Fruit fly (Drosophila melanogaster) whole organism, embryonic: ENCODE data around the gene BNIP3.

Experiments used
- Ada2b ChIP-seq: fragments of 200-800 bp; sonication (Bioruptor generic); IDR thresholded peaks from 2 replicates; pipeline ENCODE4 v1.3.6; 2022; ENCODE audit warnings: missing biosample characterization, missing genetic modification characterization
- CG10321 ChIP-seq: fragments of 200-800 bp; sonication (Bioruptor generic); IDR thresholded peaks from 2 replicates; pipeline ENCODE4 v1.3.6; 2022; ENCODE audit warnings: missing biosample characterization, missing genetic modification characterization
- CG10543 ChIP-seq: fragments of 200-800 bp; sonication (Bioruptor generic); optimal IDR thresholded peaks from 3 replicates; lab custom pipeline; 2017; ENCODE audit warnings: missing biosample characterization, mild to moderate bottlenecking, missing genetic modification characterization, moderate library complexity
- CG11085 ChIP-seq: fragments of 200-800 bp; sonication (Bioruptor generic); IDR thresholded peaks from 2 replicates; pipeline ENCODE4 v1.3.6; 2022; ENCODE audit warnings: missing biosample characterization, missing genetic modification characterization
- CG12104 ChIP-seq: fragments of 200-800 bp; sonication (Bioruptor generic); optimal IDR thresholded peaks from 3 replicates; lab custom pipeline; 2016; ENCODE audit warnings: missing biosample characterization, missing genetic modification characterization
- CG12659 ChIP-seq: fragments of 200-800 bp; sonication (Bioruptor generic); optimal IDR thresholded peaks from 3 replicates; lab custom pipeline; 2017; ENCODE audit warnings: mild to moderate bottlenecking, missing biosample characterization, missing genetic modification reagents, missing genetic modification characterization
- CG13624 ChIP-seq: fragments of 200-800 bp; sonication (Bioruptor generic); optimal IDR thresholded peaks from 2 replicates; lab custom pipeline; 2016; ENCODE audit warnings: missing biosample characterization, missing genetic modification characterization
- CG15269 ChIP-seq: fragments of 200-800 bp; sonication (Bioruptor generic); optimal IDR thresholded peaks from 2 replicates; lab custom pipeline; 2018; ENCODE audit warnings: missing biosample characterization, mild to moderate bottlenecking, missing genetic modification characterization, moderate library complexity
- CG1603 ChIP-seq: fragments of 200-800 bp; sonication (Bioruptor generic); optimal IDR thresholded peaks from 2 replicates; lab custom pipeline; 2019; ENCODE audit warnings: missing biosample characterization, mild to moderate bottlenecking, missing genetic modification characterization, moderate library complexity
- CG16779 ChIP-seq: fragments of 200-800 bp; sonication (Bioruptor generic); IDR thresholded peaks from 2 replicates; pipeline ENCODE4 v1.3.6; 2022; ENCODE audit warnings: missing biosample characterization, missing genetic modification characterization
- CG1832 ChIP-seq: fragments of 200-800 bp; sonication (Bioruptor generic); optimal IDR thresholded peaks from 2 replicates; lab custom pipeline; 2017; ENCODE audit warnings: missing biosample characterization, mild to moderate bottlenecking, missing genetic modification characterization, inconsistent platforms
- CG2199 ChIP-seq: fragments of 200-800 bp; sonication (Bioruptor generic); IDR thresholded peaks from 3 replicates; pipeline ENCODE4 v1.3.6; 2022; ENCODE audit warnings: missing biosample characterization, missing genetic modification characterization
- CG2875 ChIP-seq: fragments of 200-800 bp; sonication (Bioruptor generic); optimal IDR thresholded peaks from 2 replicates; lab custom pipeline; 2017; ENCODE audit warnings: missing biosample characterization, mild to moderate bottlenecking, missing genetic modification characterization, missing genetic modification reagents
- CG2889 ChIP-seq: fragments of 200-800 bp; sonication (Bioruptor generic); IDR thresholded peaks from 3 replicates; pipeline ENCODE4 v1.3.6; 2022; ENCODE audit warnings: missing biosample characterization, missing genetic modification characterization
- CG6175 ChIP-seq: fragments of 200-800 bp; sonication (Bioruptor generic); IDR thresholded peaks from 3 replicates; pipeline ENCODE4 v1.3.6; 2022; ENCODE audit warnings: missing biosample characterization, missing genetic modification characterization
- CG6272 ChIP-seq: fragments of 200-800 bp; sonication (Bioruptor generic); IDR thresholded peaks from 2 replicates; pipeline ENCODE4 v1.3.6; 2022; ENCODE audit warnings: missing biosample characterization, missing genetic modification characterization
- CG8089 ChIP-seq: fragments of 200-800 bp; sonication (Bioruptor generic); optimal IDR thresholded peaks from 3 replicates; lab custom pipeline; 2016; ENCODE audit warnings: missing biosample characterization, missing genetic modification characterization
- CG8944 ChIP-seq: fragments of 200-800 bp; sonication (Bioruptor generic); optimal IDR thresholded peaks from 3 replicates; lab custom pipeline; 2016; ENCODE audit warnings: missing biosample characterization, missing genetic modification characterization
- CG9797 ChIP-seq: fragments of 200-800 bp; sonication (Bioruptor generic); optimal IDR thresholded peaks from 3 replicates; lab custom pipeline; 2018; ENCODE audit warnings: missing biosample characterization, mild to moderate bottlenecking, missing genetic modification characterization
- D19B ChIP-seq: fragments of 200-800 bp; sonication (Bioruptor generic); optimal IDR thresholded peaks from 2 replicates; lab custom pipeline; 2017; ENCODE audit warnings: missing biosample characterization, mild to moderate bottlenecking, missing genetic modification characterization
- Dek ChIP-seq: fragments of 200-800 bp; sonication (Bioruptor generic); optimal IDR thresholded peaks from 3 replicates; lab custom pipeline; 2019; ENCODE audit warnings: missing biosample characterization, mild to moderate bottlenecking, missing genetic modification characterization, moderate library complexity
- Eip74EF ChIP-seq, 2 experiments: fragments of 200-800 bp in 1 of 2; fragments of >200 bp in 1 of 2; sonication (Bioruptor generic) in 1 of 2; optimal IDR thresholded peaks; 2 replicates each; lab custom pipeline; 2017 to 2019; ENCODE audit warnings: missing biosample characterization in 2 of 2, missing genetic modification characterization in 2 of 2, mild to moderate bottlenecking in 1 of 2, moderate library complexity in 1 of 2
- Elba2 ChIP-seq: fragments of 200-800 bp; sonication (Bioruptor generic); optimal IDR thresholded peaks from 3 replicates; lab custom pipeline; 2016; ENCODE audit warnings: missing biosample characterization, missing genetic modification characterization
- GATAe ChIP-seq: fragments of 200-800 bp; sonication (Bioruptor generic); conservative IDR thresholded peaks from 2 replicates; pipeline ENCODE4 v1.3.6; 2022; ENCODE audit warnings: missing biosample characterization, missing genetic modification characterization
- HLH3B ChIP-seq: fragments of 200-800 bp; sonication (Bioruptor generic); IDR thresholded peaks from 2 replicates; pipeline ENCODE4 v1.3.6; 2022; ENCODE audit warnings: missing biosample characterization, missing genetic modification characterization
- NC2β ChIP-seq: fragments of 200-800 bp; sonication (Bioruptor generic); optimal IDR thresholded peaks from 2 replicates; lab custom pipeline; 2016; ENCODE audit warnings: missing biosample characterization, missing genetic modification characterization
- Pdp1 ChIP-seq, 2 experiments: fragments of 200-800 bp; sonication (Bioruptor generic); optimal IDR thresholded peaks; 3 replicates each; lab custom pipeline; 2016; ENCODE audit warnings: missing biosample characterization in 2 of 2, missing genetic modification characterization in 2 of 2, mild to moderate bottlenecking in 1 of 2, moderate library complexity in 1 of 2
- Ptx1 ChIP-seq: fragments of 200-800 bp; sonication (Bioruptor generic); IDR thresholded peaks from 2 replicates; pipeline ENCODE4 v1.3.6; 2022; ENCODE audit warnings: missing biosample characterization, missing genetic modification characterization
- Sox102F ChIP-seq: fragments of 200-800 bp; sonication (Bioruptor generic); optimal IDR thresholded peaks from 2 replicates; lab custom pipeline; 2018; ENCODE audit warnings: missing biosample characterization, mild to moderate bottlenecking, missing genetic modification characterization, moderate library complexity
- Sry-β ChIP-seq: fragments of 200-800 bp; sonication (Bioruptor generic); optimal IDR thresholded peaks from 2 replicates; lab custom pipeline; 2018; ENCODE audit warnings: missing biosample characterization, mild to moderate bottlenecking, missing genetic modification characterization, moderate library complexity
- Vsx1 ChIP-seq: fragments of 200-800 bp; sonication (Bioruptor generic); optimal IDR thresholded peaks from 2 replicates; lab custom pipeline; 2017; ENCODE audit warnings: missing biosample characterization, mild to moderate bottlenecking, missing genetic modification characterization, missing genetic modification reagents
- caup ChIP-seq: fragments of 200-800 bp; sonication (Bioruptor generic); optimal IDR thresholded peaks from 3 replicates; lab custom pipeline; 2017; ENCODE audit warnings: missing biosample characterization, mild to moderate bottlenecking, missing genetic modification characterization, moderate library complexity; ENCODE audit not compliant: severe bottlenecking
- cg ChIP-seq: fragments of 200-800 bp; sonication (Bioruptor generic); optimal IDR thresholded peaks from 3 replicates; lab custom pipeline; 2019; ENCODE audit warnings: missing biosample characterization, mild to moderate bottlenecking, missing genetic modification characterization, moderate library complexity
- ci ChIP-seq: fragments of 200-800 bp; sonication (Bioruptor generic); IDR thresholded peaks from 3 replicates; pipeline ENCODE4 v1.3.6; 2022; ENCODE audit warnings: missing biosample characterization, missing genetic modification characterization
- crol ChIP-seq: fragments of 200-800 bp; sonication (Bioruptor generic); IDR thresholded peaks from 2 replicates; pipeline ENCODE4 v1.3.6; 2022; ENCODE audit warnings: missing biosample characterization, missing genetic modification characterization
- grau ChIP-seq: fragments of 200-800 bp; optimal IDR thresholded peaks from 3 replicates; lab custom pipeline; 2019; ENCODE audit warnings: missing biosample characterization, mild to moderate bottlenecking, missing genetic modification characterization, moderate library complexity
- hbn ChIP-seq: fragments of 200-800 bp; sonication (Bioruptor generic); IDR thresholded peaks from 2 replicates; pipeline ENCODE4 v1.3.6; 2022; ENCODE audit warnings: missing biosample characterization, missing genetic modification characterization; ENCODE audit not compliant: partially characterized antibody
- inv ChIP-seq: fragments of 200-800 bp; sonication (Bioruptor generic); IDR thresholded peaks from 2 replicates; pipeline ENCODE4 v1.3.6; 2022; ENCODE audit warnings: missing biosample characterization, missing genetic modification characterization; ENCODE audit not compliant: partially characterized antibody
- mam ChIP-seq: fragments of 200-800 bp; sonication (Bioruptor generic); optimal IDR thresholded peaks from 3 replicates; lab custom pipeline; 2016; ENCODE audit warnings: missing biosample characterization, missing genetic modification characterization
- p53 ChIP-seq: fragments of 200-800 bp; sonication (Bioruptor generic); optimal IDR thresholded peaks from 2 replicates; lab custom pipeline; 2016; ENCODE audit warnings: missing biosample characterization, missing genetic modification characterization
- pfk ChIP-seq: fragments of 200-800 bp; sonication (Bioruptor generic); optimal IDR thresholded peaks from 2 replicates; lab custom pipeline; 2018; ENCODE audit warnings: missing biosample characterization, mild to moderate bottlenecking, missing genetic modification characterization, moderate library complexity
- run ChIP-seq: fragments of 200-800 bp; sonication (Bioruptor generic); optimal IDR thresholded peaks from 3 replicates; lab custom pipeline; 2018; ENCODE audit warnings: missing biosample characterization, mild to moderate bottlenecking, missing genetic modification characterization
- slbo ChIP-seq: fragments of 200-800 bp; sonication (Bioruptor generic); IDR thresholded peaks from 2 replicates; pipeline ENCODE4 v1.3.6; 2022; ENCODE audit warnings: missing biosample characterization, missing genetic modification characterization
- sr ChIP-seq: fragments of 200-800 bp; sonication (Bioruptor generic); IDR thresholded peaks from 3 replicates; pipeline ENCODE4 v1.3.6; 2022; ENCODE audit warnings: missing biosample characterization, missing genetic modification characterization
- tap ChIP-seq: fragments of 200-800 bp; optimal IDR thresholded peaks from 3 replicates; lab custom pipeline; 2019; ENCODE audit warnings: missing biosample characterization, mild to moderate bottlenecking, missing genetic modification characterization, moderate library complexity
- tin ChIP-seq: fragments of 200-800 bp; sonication (Bioruptor generic); optimal IDR thresholded peaks from 3 replicates; lab custom pipeline; 2016; ENCODE audit warnings: missing biosample characterization, missing genetic modification characterization
- tup ChIP-seq: fragments of 200-800 bp; sonication (Bioruptor generic); optimal IDR thresholded peaks from 2 replicates; lab custom pipeline; 2016; ENCODE audit warnings: missing biosample characterization, mild to moderate bottlenecking, missing genetic modification characterization, moderate library complexity
- unc-4 ChIP-seq: fragments of 200-800 bp; sonication (Bioruptor generic); IDR thresholded peaks from 2 replicates; pipeline ENCODE4 v1.3.6; 2022; ENCODE audit warnings: missing biosample characterization, missing genetic modification characterization; ENCODE audit not compliant: partially characterized antibody

The BNIP3 gene

DNA sequence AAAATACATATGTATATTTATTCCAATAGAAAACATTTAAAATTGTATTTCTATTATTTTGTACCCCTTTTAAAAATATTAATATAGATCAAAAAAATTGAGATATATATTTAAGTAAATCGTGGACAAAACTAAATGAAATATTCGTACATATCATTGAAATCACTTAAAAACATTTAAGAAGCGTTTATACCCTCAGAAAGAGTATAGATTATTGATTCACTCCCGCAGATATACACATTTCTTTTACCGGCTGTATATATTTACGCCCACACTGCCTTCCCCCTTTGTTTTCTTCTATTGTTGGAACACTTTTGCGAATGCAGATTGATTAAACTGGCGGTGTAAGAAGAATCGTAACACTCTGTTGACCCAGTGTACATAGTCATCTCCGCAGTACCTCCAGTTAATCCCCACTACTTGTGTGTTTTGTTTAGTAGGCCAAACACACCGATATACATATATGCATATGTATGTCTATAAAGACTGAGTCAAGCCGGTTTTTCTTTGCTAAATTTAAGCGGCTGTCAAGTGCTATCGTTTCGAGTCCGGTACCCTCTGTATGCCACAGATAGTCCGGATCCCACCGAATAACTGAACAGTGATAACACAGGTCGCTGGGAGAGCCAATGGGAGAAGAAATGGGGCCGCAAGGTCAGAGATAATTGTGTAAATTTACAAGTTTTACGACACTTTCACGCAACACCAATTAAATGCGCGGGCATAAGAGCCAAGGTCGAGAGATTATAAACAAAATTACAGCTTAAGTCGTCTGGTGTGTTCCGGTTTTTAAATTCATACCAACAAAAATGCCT, 47.5 kb downstream of the BNIP3 start (continued):
- TF ChIP-seq cg (GFP tag; lab: Kevin White, UChicago) (no peak), grau (tag; lab: Kevin White, UChicago) (peak; percentile 54), GATAe (GFP tag; lab: Robert Waterston, UW) (no peak), CG1832 (GFP tag; lab: Kevin White, UChicago) (no peak), slbo (GFP tag; lab: Robert Waterston, UW) (peak; percentile 29; the same call in 1 of the 2 replicates), tup (peak; percentile 49), CG8089 (GFP tag; lab: Kevin White, UChicago) (peak; percentile 83), unc-4 (GFP tag; lab: Robert Waterston, UW) (no peak), Elba2 (no peak), p53 (GFP tag; lab: Kevin White, UChicago) (peak; percentile 50), run (tag; lab: Kevin White, UChicago) (no peak), CG2875 (GFP tag; lab: Kevin White, UChicago) (peak; percentile 79), Eip74EF (GFP tag; optimal IDR thresholded peaks at IDR 0.05; lab: Kevin White, UChicago) (peak in 1 of 2 experiments; percentile 13), CG15269 (tag; lab: Kevin White, UChicago) (no peak), hbn (GFP tag; lab: Robert Waterston, UW) (no peak), CG10321 (0 out of 2 replicates have a peak, but pooled peaks have one; percentile 14), CG6272 (GFP tag; lab: Robert Waterston, UW) (no peak), CG1603 (tag; lab: Kevin White, UChicago) (peak; percentile 85), inv (GFP tag; lab: Robert Waterston, UW) (no peak), CG12659 (peak; percentile 25), CG10543 (GFP tag; lab: Kevin White, UChicago) (peak; percentile 43), tap (tag; lab: Kevin White, UChicago) (peak; percentile 12), crol (peak; percentile 7; the same call in 1 of the 2 replicates), CG12104 (GFP tag; lab: Kevin White, UChicago) (no peak), CG8944 (GFP tag; lab: Kevin White, UChicago) (peak; percentile 41), CG13624 (peak; percentile 0), sr (GFP tag; lab: Robert Waterston, UW) (peak; percentile 63; the same call in 2 of the 3 replicates), CG6175 (GFP tag; lab: Robert Waterston, UW) (no peak), ci (GFP tag; lab: Robert Waterston, UW) (peak; percentile 86), Sry-β (no peak), Sox102F (GFP tag; lab: Kevin White, UChicago) (peak; percentile 57), mam (peak; percentile 27), NC2β (GFP tag; lab: Kevin White, UChicago) (peak; percentile 81)

DNA sequence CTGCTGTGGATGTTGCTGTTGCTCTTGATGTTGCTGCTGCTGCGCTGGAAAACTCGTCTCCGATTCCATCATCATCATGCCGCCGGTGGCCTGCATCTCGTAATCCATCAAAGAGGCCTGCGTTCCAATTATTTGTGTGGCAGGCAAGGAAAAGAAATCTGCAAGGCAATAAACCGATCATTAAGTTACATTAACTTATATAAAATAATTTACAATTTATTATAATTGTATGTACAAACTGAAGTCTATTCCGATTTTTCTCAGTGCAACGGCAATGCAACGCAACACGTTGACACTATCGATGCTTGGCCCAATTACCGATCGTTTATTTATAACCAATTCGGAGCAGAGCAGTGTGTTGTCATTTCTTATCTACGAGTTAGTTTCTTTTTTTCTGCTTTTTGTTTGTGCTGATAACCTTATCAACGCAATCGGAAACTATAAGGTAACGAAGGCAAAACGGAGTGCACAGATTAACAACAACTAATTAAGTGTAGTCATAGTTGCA, 48.1 kb downstream of the BNIP3 start:
- peak; percentile 35 for TF ChIP-seq Dek (tag; lab: Kevin White, UChicago)
- TF ChIP-seq CG16779 (GFP tag; lab: Robert Waterston, UW), result no peak
- peak; percentile 6 for TF ChIP-seq D19B
- TF ChIP-seq CG2889 (GFP tag; lab: Robert Waterston, UW), result peak; percentile 43; the same call in 1 of the 3 replicates
- TF ChIP-seq CG2199 (GFP tag; lab: Robert Waterston, UW), result peak; percentile 85; the same call in 1 of the 3 replicates
- peak; percentile 48 for TF ChIP-seq tin
- TF ChIP-seq grau (tag; lab: Kevin White, UChicago), result peak; percentile 16
- peak; percentile 55 for TF ChIP-seq Vsx1 (GFP tag; lab: Kevin White, UChicago)
- TF ChIP-seq Ada2b (GFP tag; lab: Robert Waterston, UW), result peak; percentile 68
- peak in 1 of 2 experiments; percentile 46 for TF ChIP-seq Pdp1 (GFP tag; optimal IDR thresholded peaks at IDR 0.05; lab: Kevin White, UChicago)
- TF ChIP-seq Ptx1, result peak; percentile 12; the same call in 1 of the 2 replicates
- no peak for TF ChIP-seq CG9797
- no peak for TF ChIP-seq pfk
- TF ChIP-seq CG11085, result no peak
- peak; percentile 18 for TF ChIP-seq caup
- TF ChIP-seq HLH3B, result peak; percentile 61
